Worm (Caenorhabditis elegans): ENCODE data around the gene T07E3.2.

Gene T07E3.2

ce11 chrIII:6888497-6888896, 18.0 kb upstream of the T07E3.2 start (continued):
- TF ChIP-seq lsl-1 (GFP tag; optimal IDR thresholded peaks at IDR 0.05) (peak; percentile 20), nfya-2 (GFP tag; IDR thresholded peaks at IDR 0.05) (no peak), hlh-26 (GFP tag; conservative IDR thresholded peaks at IDR 0.05) (no peak), pbrm-1 (GFP tag; IDR thresholded peaks at IDR 0.05) (0 out of 2 replicates have a peak, but pooled peaks have one; percentile 50), zim-3 (tag; optimal IDR thresholded peaks at IDR 0.05) (peak; percentile 10), nhr-27 (tag; optimal IDR thresholded peaks at IDR 0.05) (no peak), ceh-58 (GFP tag; IDR thresholded peaks at IDR 0.05) (0 out of 2 replicates have a peak, but pooled peaks have one; percentile 3), madf-10 (tag; optimal IDR thresholded peaks at IDR 0.05) (peak; percentile 5), ztf-28 (GFP tag; IDR thresholded peaks at IDR 0.05) (no peak), D2030.7 (GFP tag; IDR thresholded peaks at IDR 0.05) (0 out of 2 replicates have a peak, but pooled peaks have one; percentile 22), ztf-18 (tag; optimal IDR thresholded peaks at IDR 0.05) (peak; percentile 44), F57A8.1 (GFP tag; optimal IDR thresholded peaks at IDR 0.05) (no peak), zfh-2 (GFP tag; conservative IDR thresholded peaks at IDR 0.05) (no peak), F23B12.7 (tag; optimal IDR thresholded peaks at IDR 0.05; ENCODE audit: insufficient read depth) (peak; percentile 65), tbp1 (GFP tag; optimal IDR thresholded peaks at IDR 0.05) (peak; percentile 91), F37B4.10 (GFP tag; IDR thresholded peaks at IDR 0.05) (no peak), athp-1 (tag; optimal IDR thresholded peaks at IDR 0.05) (peak; percentile 38), lag-1 (GFP tag; IDR thresholded peaks at IDR 0.05) (no peak), lin-54 (GFP tag; optimal IDR thresholded peaks at IDR 0.05) (peak; percentile 15), cebp-1 (GFP tag; IDR thresholded peaks at IDR 0.05) (no peak), cebp-1 (tag; optimal IDR thresholded peaks at IDR 0.05) (peak; percentile 50), nfya-1 (tag; optimal IDR thresholded peaks at IDR 0.05; ENCODE audit: borderline replicate concordance, insufficient read depth) (no peak), somi-1 (GFP tag; optimal IDR thresholded peaks at IDR 0.05) (no peak), lin-26 (GFP tag; IDR thresholded peaks at IDR 0.05) (peak; percentile 81), T07F8.4 (tag; optimal IDR thresholded peaks at IDR 0.05) (peak; percentile 21), nhr-179 (tag; optimal IDR thresholded peaks at IDR 0.05) (no peak), bed-2 (GFP tag; IDR thresholded peaks at IDR 0.05) (no peak), ets-4 (GFP tag; optimal IDR thresholded peaks at IDR 0.05) (no peak), hmg-1.2 (GFP tag; IDR thresholded peaks at IDR 0.05) (peak; percentile 59), nfyb-1 (GFP tag; IDR thresholded peaks at IDR 0.05) (peak; percentile 67; the same call in 1 of the 2 replicates), hmg-20 (GFP tag; IDR thresholded peaks at IDR 0.05) (no peak), rcor-1 (GFP tag; IDR thresholded peaks at IDR 0.05) (peak; percentile 19; the same call in 1 of the 2 replicates), ztf-25 (GFP tag; IDR thresholded peaks at IDR 0.05) (0 out of 2 replicates have a peak, but pooled peaks have one; percentile 7), let-526 (GFP tag; IDR thresholded peaks at IDR 0.05) (peak; percentile 53; the same call in 1 of the 2 replicates)

- no peak for TF ChIP-seq ztf-25 (GFP tag; IDR thresholded peaks at IDR 0.05)
- TF ChIP-seq lin-26 (GFP tag; IDR thresholded peaks at IDR 0.05), result 0 out of 2 replicates have a peak, but pooled peaks have one; percentile 27
- peak; percentile 23 for TF ChIP-seq dpl-1 (GFP tag; optimal IDR thresholded peaks at IDR 0.05)
- no peak for TF ChIP-seq chd-7 (tag; optimal IDR thresholded peaks at IDR 0.05)
- TF ChIP-seq lin-40 (tag; optimal IDR thresholded peaks at IDR 0.05), result no peak
- no peak for TF ChIP-seq nfyb-1 (GFP tag; IDR thresholded peaks at IDR 0.05)
- no peak for TF ChIP-seq F39B2.1 (GFP tag; IDR thresholded peaks at IDR 0.05)
- no peak for TF ChIP-seq F22D6.2 (tag; optimal IDR thresholded peaks at IDR 0.05)
- no peak for TF ChIP-seq F37B4.10 (GFP tag; IDR thresholded peaks at IDR 0.05)
- no peak for TF ChIP-seq hsf-1 (GFP tag; IDR thresholded peaks at IDR 0.05)
- no peak for TF ChIP-seq hmg-1.2 (GFP tag; IDR thresholded peaks at IDR 0.05)
- TF ChIP-seq ceh-40 (GFP tag; IDR thresholded peaks at IDR 0.05), result no peak
Observed at ce11 chrIII:6888999-6889824, 17.3 kb upstream of the T07E3.2 start, which contains the start of the genes brd-1 and K04C2.2. Gene brd-1 (minus strand): TSS chrIII:6889504. Gene K04C2.2 (plus strand): TSS chrIII:6889774.

Data from whole organism, young adult.